Worm (Caenorhabditis elegans) whole organism, early embryonic: ENCODE results near the gene madf-3.

Source experiments
- B0310.2 ChIP-seq: sonication (generic microtip); optimal IDR thresholded peaks from 2 replicates; lab custom pipeline; 2016; ENCODE audit warnings: mild to moderate bottlenecking, missing genetic modification characterization, missing compliant biosample characterization
- F13C5.2 ChIP-seq: sonication (generic microtip); optimal IDR thresholded peaks from 2 replicates; lab custom pipeline; 2017; ENCODE audit warnings: mild to moderate bottlenecking, missing genetic modification characterization, inconsistent platforms, missing compliant biosample characterization
- aly-1 ChIP-seq: sonication (generic microtip); optimal IDR thresholded peaks from 2 replicates; lab custom pipeline; 2016; ENCODE audit warnings: missing genetic modification characterization, missing compliant biosample characterization
- ama-1 ChIP-seq: fragments of 150-350 bp; optimal IDR thresholded peaks from 2 replicates; lab custom pipeline; 2014
- ceh-13 ChIP-seq: fragments of 200-800 bp; sonication (Bioruptor generic); optimal IDR thresholded peaks from 2 replicates; lab custom pipeline; 2018; ENCODE audit warnings: mild to moderate bottlenecking, missing genetic modification characterization, missing compliant biosample characterization
- ceh-36 ChIP-seq: sonication (generic microtip); optimal IDR thresholded peaks from 2 replicates; lab custom pipeline; 2016; ENCODE audit warnings: missing genetic modification characterization, inconsistent platforms, missing compliant biosample characterization
- ets-7 ChIP-seq: sonication (generic microtip); optimal IDR thresholded peaks from 2 replicates; lab custom pipeline; 2016; ENCODE audit warnings: missing genotype, missing genetic modification characterization, missing compliant biosample characterization
- flt-1 ChIP-seq: fragments of 200-800 bp; sonication (Bioruptor generic); IDR thresholded peaks from 2 replicates; pipeline ENCODE4 v1.3.6; 2022; ENCODE audit warnings: missing genetic modification characterization, missing compliant biosample characterization
- hmbx-1 ChIP-seq: sonication (generic microtip); optimal IDR thresholded peaks from 2 replicates; lab custom pipeline; 2016; ENCODE audit warnings: mild to moderate bottlenecking, missing genetic modification characterization, missing compliant biosample characterization
- hmg-4 ChIP-seq: fragments of 200-800 bp; sonication (Bioruptor generic); optimal IDR thresholded peaks from 2 replicates; lab custom pipeline; 2018; ENCODE audit warnings: mild to moderate bottlenecking, missing genetic modification characterization, missing compliant biosample characterization
- hnd-1 ChIP-seq: sonication (generic microtip); optimal IDR thresholded peaks from 2 replicates; lab custom pipeline; 2016; ENCODE audit warnings: missing genetic modification characterization, missing compliant biosample characterization
- pes-1 ChIP-seq: fragments of 200-800 bp; sonication (Bioruptor generic); IDR thresholded peaks from 2 replicates; pipeline ENCODE4 v1.3.6; 2022; ENCODE audit warnings: missing genetic modification reagents, missing genetic modification characterization, missing compliant biosample characterization
- scrt-1 ChIP-seq: fragments of 200-800 bp; sonication (Bioruptor generic); IDR thresholded peaks from 2 replicates; pipeline ENCODE4 v1.3.6; 2022; ENCODE audit warnings: missing genetic modification characterization, missing compliant biosample characterization
- sea-1 ChIP-seq: fragments of 200-800 bp; sonication (Bioruptor generic); conservative IDR thresholded peaks from 2 replicates; pipeline ENCODE4 v1.3.6; 2022; ENCODE audit warnings: missing genetic modification characterization, missing compliant biosample characterization
- tbx-11 ChIP-seq: fragments of 200-800 bp; sonication (Bioruptor generic); IDR thresholded peaks from 2 replicates; pipeline ENCODE4 v1.3.6; 2022; ENCODE audit warnings: missing genetic modification characterization, missing compliant biosample characterization
- tbx-37 ChIP-seq: fragments of 200-800 bp; sonication (Bioruptor generic); conservative IDR thresholded peaks from 2 replicates; pipeline ENCODE4 v1.3.6; 2022; ENCODE audit warnings: missing genetic modification reagents, missing genetic modification characterization, missing compliant biosample characterization
- tra-4 ChIP-seq: sonication (generic microtip); optimal IDR thresholded peaks from 2 replicates; lab custom pipeline; 2017; ENCODE audit warnings: missing genetic modification characterization, missing compliant biosample characterization

The madf-3 gene

DNA sequence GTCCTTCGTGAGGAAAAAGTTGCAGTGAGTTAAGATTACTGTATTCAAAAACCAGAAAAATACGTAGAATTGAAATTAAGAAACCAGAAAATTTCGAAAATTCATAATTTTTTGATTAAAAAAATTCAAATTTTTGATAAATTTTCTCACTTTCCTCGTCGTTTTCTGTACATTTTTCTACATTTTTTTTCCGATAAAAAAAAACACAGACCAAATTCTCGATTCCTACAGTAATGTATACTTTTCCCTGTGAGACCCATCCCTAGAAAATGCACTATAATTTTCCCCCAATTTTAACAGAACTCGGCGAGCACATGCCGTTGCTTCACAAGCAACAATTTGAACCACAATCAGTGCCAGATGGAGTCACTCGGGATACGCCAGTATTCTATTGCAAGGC is 5.3 kb downstream of the madf-3 start, which contains the start of gene athp-2:
athp-2 (plus strand) TSS at position 301 of the 400 bp plus-strand sequence.
- TF ChIP-seq F13C5.2 (tag; lab: Kevin White, UChicago) = no peak
- no peak for TF ChIP-seq ets-7
- TF ChIP-seq flt-1 (GFP tag; lab: Robert Waterston, UW) = no peak
- TF ChIP-seq ceh-13 (GFP tag; lab: Kevin White, UChicago) = no peak
- TF ChIP-seq pes-1 (GFP tag; lab: Robert Waterston, UW) = no peak
- no peak for TF ChIP-seq sea-1
- TF ChIP-seq ama-1 = no peak
- no peak for TF ChIP-seq tbx-11 (GFP tag; lab: Robert Waterston, UW)
- TF ChIP-seq hmbx-1 = no peak
- no peak for TF ChIP-seq hnd-1 (tag; lab: Kevin White, UChicago)
- TF ChIP-seq hmg-4 (GFP tag; lab: Kevin White, UChicago) = no peak
- no peak for TF ChIP-seq tra-4 (tag; lab: Kevin White, UChicago)
- no peak for TF ChIP-seq tbx-37 (GFP tag; lab: Robert Waterston, UW)
- TF ChIP-seq B0310.2 (tag; lab: Kevin White, UChicago) = no peak
- no peak for TF ChIP-seq ceh-36 (tag; lab: Kevin White, UChicago)

DNA sequence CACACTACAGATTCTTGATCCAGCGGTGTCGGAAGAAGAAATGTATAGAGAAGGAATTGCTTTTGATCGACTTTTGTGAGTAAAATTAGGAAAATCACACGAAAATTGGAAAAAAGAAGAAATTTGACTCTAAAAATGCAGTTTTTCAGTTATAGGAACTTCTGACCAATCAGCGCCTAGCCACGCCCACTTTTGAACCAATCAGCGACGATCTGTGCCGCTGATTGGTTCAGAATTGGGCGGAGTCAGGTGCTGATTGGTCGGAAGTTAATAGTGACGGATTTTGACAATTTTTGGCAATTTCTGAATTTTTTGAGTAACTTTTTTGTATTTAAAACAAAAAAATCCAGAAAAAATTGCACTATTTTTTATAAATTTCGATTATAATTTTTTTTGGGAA is 6.9 kb downstream of the madf-3 start:
- TF ChIP-seq tra-4 (tag; lab: Kevin White, UChicago) = no peak
- no peak for TF ChIP-seq hmbx-1
- TF ChIP-seq ets-7 = no peak
- no peak for TF ChIP-seq sea-1
- TF ChIP-seq ceh-36 (tag; lab: Kevin White, UChicago) = no peak
- no peak for TF ChIP-seq pes-1 (GFP tag; lab: Robert Waterston, UW)
- no peak for TF ChIP-seq B0310.2 (tag; lab: Kevin White, UChicago)
- no peak for TF ChIP-seq tbx-11 (GFP tag; lab: Robert Waterston, UW)
- TF ChIP-seq ama-1 = no peak
- no peak for TF ChIP-seq tbx-37 (GFP tag; lab: Robert Waterston, UW)
- TF ChIP-seq F13C5.2 (tag; lab: Kevin White, UChicago) = no peak
- TF ChIP-seq hnd-1 (tag; lab: Kevin White, UChicago) = no peak
- no peak for TF ChIP-seq ceh-13 (GFP tag; lab: Kevin White, UChicago)
- no peak for TF ChIP-seq flt-1 (GFP tag; lab: Robert Waterston, UW)
- TF ChIP-seq scrt-1 (GFP tag; lab: Robert Waterston, UW) = no peak

DNA sequence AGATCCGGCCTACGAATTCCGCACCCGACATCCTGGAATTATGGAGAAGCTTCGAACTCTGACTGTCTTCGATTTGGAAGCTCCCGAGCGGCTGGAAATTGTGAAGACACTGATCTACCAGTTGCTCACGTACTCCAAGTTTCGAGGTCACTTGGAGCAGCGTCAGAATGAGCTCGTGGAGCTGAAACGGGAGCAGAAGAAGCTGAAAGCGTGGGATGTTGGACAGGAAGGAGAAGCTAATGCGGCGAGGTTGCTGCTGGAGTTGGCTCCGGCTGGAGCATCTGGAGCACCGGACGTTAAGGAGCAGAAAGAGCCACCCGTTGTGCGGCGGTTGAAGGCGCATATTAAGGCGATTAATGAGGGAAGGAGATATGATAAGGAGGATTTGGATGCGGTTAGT is 9.8 kb downstream of the madf-3 start:
- no peak for TF ChIP-seq flt-1 (GFP tag; lab: Robert Waterston, UW)
- no peak for TF ChIP-seq F13C5.2 (tag; lab: Kevin White, UChicago)
- TF ChIP-seq tbx-37 (GFP tag; lab: Robert Waterston, UW) = no peak
- no peak for TF ChIP-seq ets-7
- TF ChIP-seq hmbx-1 = no peak
- no peak for TF ChIP-seq hmg-4 (GFP tag; lab: Kevin White, UChicago)
- TF ChIP-seq ama-1 = no peak
- no peak for TF ChIP-seq aly-1 (tag; lab: Kevin White, UChicago)
- TF ChIP-seq pes-1 (GFP tag; lab: Robert Waterston, UW) = no peak
- TF ChIP-seq ceh-13 (GFP tag; lab: Kevin White, UChicago) = no peak
- no peak for TF ChIP-seq scrt-1 (GFP tag; lab: Robert Waterston, UW)
- TF ChIP-seq sea-1 = no peak
- no peak for TF ChIP-seq tbx-11 (GFP tag; lab: Robert Waterston, UW)
- TF ChIP-seq B0310.2 (tag; lab: Kevin White, UChicago) = no peak
- no peak for TF ChIP-seq tra-4 (tag; lab: Kevin White, UChicago)
- no peak for TF ChIP-seq hnd-1 (tag; lab: Kevin White, UChicago)

DNA sequence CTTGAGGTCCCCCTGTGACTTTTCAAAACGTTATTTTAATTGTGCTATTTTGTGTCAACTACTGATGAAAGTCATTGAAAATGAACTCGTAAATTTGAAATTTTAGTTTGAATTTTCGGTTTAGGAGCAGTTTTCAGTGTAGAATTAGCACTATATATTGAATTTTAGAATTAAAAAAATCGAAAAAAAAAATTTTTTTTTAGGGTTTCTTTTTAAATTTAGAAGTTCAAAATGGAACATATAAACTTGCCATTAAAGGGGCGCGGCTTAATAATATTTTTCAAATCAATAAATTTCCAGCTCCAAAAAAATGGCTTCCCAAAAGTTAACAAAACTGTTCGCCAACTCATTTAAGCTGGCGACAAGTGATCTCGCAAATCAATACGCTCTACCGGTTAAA is 16.3 kb downstream of the madf-3 start, which contains the start of gene H20J04.9:
H20J04.9 (plus strand) TSS at position 301 of the 400 bp plus-strand sequence.
- no peak for TF ChIP-seq flt-1 (GFP tag; lab: Robert Waterston, UW)
- TF ChIP-seq tra-4 (tag; lab: Kevin White, UChicago) = no peak
- no peak for TF ChIP-seq tbx-37 (GFP tag; lab: Robert Waterston, UW)
- TF ChIP-seq ets-7 = no peak

DNA sequence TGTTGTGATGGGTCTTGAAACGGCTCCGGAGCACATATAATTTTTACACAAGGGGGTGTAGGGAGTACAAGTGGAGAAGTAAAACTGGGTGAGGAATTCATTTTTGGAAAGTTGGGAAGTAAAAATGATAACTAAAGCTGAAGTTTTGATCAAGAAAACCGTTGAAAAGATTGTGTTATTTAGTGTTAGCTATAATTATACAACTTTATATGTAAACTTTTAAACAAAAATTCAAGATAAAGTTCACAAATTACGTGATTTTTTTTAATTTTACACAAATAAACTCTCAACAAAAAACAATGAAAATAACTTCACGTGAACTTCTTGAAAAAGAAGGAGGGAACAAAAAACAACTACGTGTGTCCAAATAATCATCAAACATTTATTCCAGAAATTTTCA is 20.7 kb downstream of the madf-3 start, which contains the start of the genes H20J04.7 and H20J04.1:
H20J04.7 (minus strand) TSS at position 101 of the 400 bp plus-strand sequence.
H20J04.1 (plus strand) TSS at position 397 of the 400 bp plus-strand sequence.
- TF ChIP-seq tbx-11 (GFP tag; lab: Robert Waterston, UW) (no peak), hmg-4 (GFP tag; lab: Kevin White, UChicago) (no peak), F13C5.2 (tag; lab: Kevin White, UChicago) (no peak), ceh-36 (tag; lab: Kevin White, UChicago) (no peak), ama-1 (no peak), hmbx-1 (no peak), hnd-1 (tag; lab: Kevin White, UChicago) (no peak), ets-7 (no peak), scrt-1 (GFP tag; lab: Robert Waterston, UW) (no peak), tbx-37 (GFP tag; lab: Robert Waterston, UW) (no peak), aly-1 (tag; lab: Kevin White, UChicago) (no peak), sea-1 (no peak), ceh-13 (GFP tag; lab: Kevin White, UChicago) (no peak)

DNA sequence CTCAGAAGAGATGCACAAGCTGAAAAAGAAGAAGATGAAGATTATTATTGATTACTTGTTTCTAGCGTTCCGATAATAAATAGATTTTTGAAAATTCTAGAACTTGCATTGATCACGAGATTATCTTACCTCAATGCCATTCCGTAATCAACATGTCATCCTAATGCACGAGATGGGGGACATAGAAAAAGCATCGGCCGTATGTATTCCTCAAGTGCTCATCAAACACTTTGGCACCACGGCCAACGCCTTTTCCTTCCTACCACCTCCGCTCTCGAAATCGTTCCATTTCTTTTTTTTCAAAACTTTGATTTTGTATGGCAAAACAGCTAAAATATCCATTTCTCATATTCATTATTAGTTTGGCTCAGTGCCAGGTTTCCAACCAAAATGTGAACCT is 24.2 kb downstream of the madf-3 start, which contains the start of gene lat-2:
lat-2 (plus strand) TSS at position 301 of the 400 bp plus-strand sequence.
- TF ChIP-seq tbx-37 (GFP tag; lab: Robert Waterston, UW) (no peak), tbx-11 (GFP tag; lab: Robert Waterston, UW) (no peak), pes-1 (GFP tag; lab: Robert Waterston, UW) (no peak), sea-1 (no peak), hmbx-1 (no peak), ama-1 (no peak), aly-1 (tag; lab: Kevin White, UChicago) (no peak), B0310.2 (tag; lab: Kevin White, UChicago) (no peak), scrt-1 (GFP tag; lab: Robert Waterston, UW) (no peak), ceh-36 (tag; lab: Kevin White, UChicago) (no peak), hmg-4 (GFP tag; lab: Kevin White, UChicago) (no peak), F13C5.2 (tag; lab: Kevin White, UChicago) (no peak), hnd-1 (tag; lab: Kevin White, UChicago) (no peak), tra-4 (tag; lab: Kevin White, UChicago) (no peak), ets-7 (no peak), ceh-13 (GFP tag; lab: Kevin White, UChicago) (no peak)

DNA sequence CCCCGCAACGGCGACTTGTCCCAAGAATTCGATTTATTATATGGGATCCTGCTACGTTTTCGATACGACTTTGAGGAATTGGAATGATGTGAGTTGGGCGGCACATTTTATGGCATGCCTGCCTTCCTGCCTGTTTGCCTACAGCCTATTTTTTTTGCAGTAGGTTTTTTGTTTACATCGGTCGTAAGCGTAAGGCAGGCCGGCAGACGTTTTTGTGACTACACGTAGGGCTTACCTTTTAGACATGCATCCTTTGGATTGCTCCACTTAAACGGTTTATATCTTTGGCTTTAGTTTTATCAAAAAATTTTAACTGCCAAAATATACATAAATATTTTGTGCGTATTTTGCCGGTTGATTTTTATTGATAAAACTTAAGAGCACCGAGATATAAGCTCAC is 24.7 kb downstream of the madf-3 start:
- TF ChIP-seq hmg-4 (GFP tag; lab: Kevin White, UChicago) = no peak
- TF ChIP-seq pes-1 (GFP tag; lab: Robert Waterston, UW) = no peak
- TF ChIP-seq sea-1 = no peak
- no peak for TF ChIP-seq hnd-1 (tag; lab: Kevin White, UChicago)
- TF ChIP-seq ceh-13 (GFP tag; lab: Kevin White, UChicago) = no peak
- no peak for TF ChIP-seq flt-1 (GFP tag; lab: Robert Waterston, UW)
- TF ChIP-seq tbx-37 (GFP tag; lab: Robert Waterston, UW) = no peak
- TF ChIP-seq tbx-11 (GFP tag; lab: Robert Waterston, UW) = no peak
- TF ChIP-seq B0310.2 (tag; lab: Kevin White, UChicago) = no peak
- no peak for TF ChIP-seq tra-4 (tag; lab: Kevin White, UChicago)
- no peak for TF ChIP-seq hmbx-1
- TF ChIP-seq scrt-1 (GFP tag; lab: Robert Waterston, UW) = no peak
- TF ChIP-seq F13C5.2 (tag; lab: Kevin White, UChicago) = no peak
- no peak for TF ChIP-seq ceh-36 (tag; lab: Kevin White, UChicago)
